Fruit fly (Drosophila melanogaster): ENCODE data around the gene KP78b.

The KP78b gene

DNA sequence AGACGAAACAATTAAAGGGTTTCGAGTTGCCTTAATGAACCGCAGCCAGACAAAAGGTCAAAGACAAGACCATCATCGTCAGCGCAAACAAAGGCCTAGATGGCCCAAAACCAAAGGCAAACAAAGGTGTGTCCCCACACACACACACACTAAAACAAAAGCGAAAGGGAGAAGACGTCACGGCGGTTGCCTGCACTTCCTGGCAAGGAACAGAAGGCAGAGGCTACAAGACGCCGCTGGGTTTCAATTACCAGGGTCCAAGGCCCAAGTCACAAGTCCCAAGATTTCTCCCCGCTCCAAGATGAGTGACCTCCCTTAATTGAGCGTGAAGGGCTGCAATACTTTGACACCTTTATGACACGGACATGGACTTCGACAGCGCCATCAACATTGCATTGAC is 10.6 kb upstream of the KP78b start:
- TF ChIP-seq ttk (optimal IDR thresholded peaks at IDR 0.05) (no peak), psq (optimal IDR thresholded peaks at IDR 0.05) (no peak), Sin3A (optimal IDR thresholded peaks at IDR 0.05) (no peak), h (optimal IDR thresholded peaks at IDR 0.05) (no peak), insv (optimal IDR thresholded peaks at IDR 0.05) (no peak), Myc (optimal IDR thresholded peaks at IDR 0.05) (no peak)

DNA sequence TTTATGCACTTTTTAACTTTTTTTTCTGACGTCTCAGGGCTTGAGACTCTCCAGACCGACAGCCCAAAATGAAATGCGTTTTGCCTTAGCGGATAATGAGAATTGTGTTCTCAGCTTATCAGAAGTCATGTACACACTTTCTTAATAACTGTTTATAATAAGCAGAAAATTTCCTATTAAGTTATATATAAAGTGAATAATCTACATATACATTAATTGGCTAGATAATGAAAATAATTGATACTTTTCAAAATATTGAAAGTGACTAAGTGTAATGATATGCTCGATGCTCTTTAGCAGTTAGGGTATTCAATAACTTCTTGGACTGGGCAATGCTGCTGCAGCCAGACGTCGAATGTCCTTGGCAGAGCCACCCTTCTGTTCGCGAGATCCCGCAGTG is 9.0 kb upstream of the KP78b start:
- no peak for TF ChIP-seq ttk (optimal IDR thresholded peaks at IDR 0.05)
- TF ChIP-seq Myc (optimal IDR thresholded peaks at IDR 0.05) = no peak
- no peak for TF ChIP-seq insv (optimal IDR thresholded peaks at IDR 0.05)
- TF ChIP-seq psq (optimal IDR thresholded peaks at IDR 0.05) = no peak
- TF ChIP-seq h (optimal IDR thresholded peaks at IDR 0.05) = no peak
- no peak for TF ChIP-seq Sin3A (optimal IDR thresholded peaks at IDR 0.05)

DNA sequence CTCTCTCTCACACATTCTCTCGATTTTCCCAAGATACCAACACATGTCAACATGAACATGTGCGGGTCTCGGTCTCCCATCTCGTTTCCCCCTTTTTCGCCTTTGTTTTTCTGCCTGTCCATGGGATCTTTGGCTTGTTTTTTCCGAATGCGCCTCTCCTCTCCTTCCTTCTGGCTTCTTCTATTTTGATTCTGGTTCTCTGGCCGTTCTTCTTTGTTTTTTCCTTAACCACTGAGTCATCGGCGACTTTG is 524 bp downstream of the KP78b start:
- TF ChIP-seq insv (optimal IDR thresholded peaks at IDR 0.05) (no peak), psq (optimal IDR thresholded peaks at IDR 0.05) (no peak), Myc (optimal IDR thresholded peaks at IDR 0.05) (no peak), h (optimal IDR thresholded peaks at IDR 0.05) (no peak), ttk (optimal IDR thresholded peaks at IDR 0.05) (no peak)

DNA sequence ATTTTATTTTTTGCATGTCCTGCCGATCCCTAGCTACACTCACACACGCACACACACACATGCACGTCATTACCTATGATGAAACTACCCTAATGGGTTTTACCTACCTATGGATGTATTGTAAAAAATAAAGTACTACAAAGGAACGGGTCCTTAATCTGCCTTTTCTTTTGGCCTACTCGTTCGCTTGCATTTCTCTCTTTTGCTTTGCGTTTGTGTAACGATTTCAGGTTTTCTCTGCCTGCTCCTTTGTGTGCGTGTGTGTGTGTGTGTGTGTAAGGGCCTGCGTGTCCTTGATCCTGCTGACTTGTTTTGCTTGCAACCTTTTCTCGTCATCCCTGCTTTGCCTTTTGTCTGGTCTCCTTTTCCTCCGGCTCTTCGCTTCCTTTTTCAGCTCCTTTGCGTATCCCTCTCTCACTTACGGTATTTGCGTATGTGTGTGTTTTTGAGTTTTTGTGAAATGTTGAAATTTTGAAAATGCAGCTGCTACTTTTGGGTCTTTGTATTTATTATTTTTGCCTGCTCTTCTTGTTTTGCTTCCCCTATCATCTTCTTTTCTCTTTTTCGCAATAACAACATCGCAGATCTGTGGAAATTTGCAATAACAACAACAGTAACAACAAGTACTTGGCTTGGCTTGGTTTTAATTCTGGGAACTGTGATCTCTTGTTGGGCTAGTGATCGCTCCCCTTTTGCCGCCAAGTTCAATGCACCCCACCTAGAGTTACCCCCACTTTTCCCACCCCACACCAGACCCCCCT is 1.0 kb downstream of the KP78b start:
- TF ChIP-seq ttk (optimal IDR thresholded peaks at IDR 0.05) (no peak), h (optimal IDR thresholded peaks at IDR 0.05) (no peak), Myc (optimal IDR thresholded peaks at IDR 0.05) (no peak), psq (optimal IDR thresholded peaks at IDR 0.05) (no peak), insv (optimal IDR thresholded peaks at IDR 0.05) (no peak), Sin3A (optimal IDR thresholded peaks at IDR 0.05) (no peak)

DNA sequence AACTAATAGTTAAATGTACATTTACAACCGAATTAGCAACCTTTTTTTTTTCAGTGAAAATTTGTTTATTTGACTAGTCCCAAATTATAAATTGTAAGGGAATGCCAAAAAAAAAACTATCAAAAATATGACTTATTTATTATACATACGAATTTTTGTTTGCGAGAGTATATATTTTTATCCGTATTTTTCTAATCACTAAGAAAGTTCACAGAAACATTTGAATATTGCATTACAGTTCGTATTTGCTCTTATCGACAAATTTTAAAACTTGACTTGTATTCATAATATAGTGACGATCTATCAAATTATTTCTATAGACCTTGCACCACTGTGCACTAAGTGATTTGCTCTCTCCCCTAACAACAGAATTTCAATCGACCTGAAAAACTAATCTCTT is 1.7 kb downstream of the KP78b start:
- TF ChIP-seq Sin3A (optimal IDR thresholded peaks at IDR 0.05) (no peak), insv (optimal IDR thresholded peaks at IDR 0.05) (no peak), psq (optimal IDR thresholded peaks at IDR 0.05) (no peak), ttk (optimal IDR thresholded peaks at IDR 0.05) (no peak), Myc (optimal IDR thresholded peaks at IDR 0.05) (no peak), h (optimal IDR thresholded peaks at IDR 0.05) (no peak)

DNA sequence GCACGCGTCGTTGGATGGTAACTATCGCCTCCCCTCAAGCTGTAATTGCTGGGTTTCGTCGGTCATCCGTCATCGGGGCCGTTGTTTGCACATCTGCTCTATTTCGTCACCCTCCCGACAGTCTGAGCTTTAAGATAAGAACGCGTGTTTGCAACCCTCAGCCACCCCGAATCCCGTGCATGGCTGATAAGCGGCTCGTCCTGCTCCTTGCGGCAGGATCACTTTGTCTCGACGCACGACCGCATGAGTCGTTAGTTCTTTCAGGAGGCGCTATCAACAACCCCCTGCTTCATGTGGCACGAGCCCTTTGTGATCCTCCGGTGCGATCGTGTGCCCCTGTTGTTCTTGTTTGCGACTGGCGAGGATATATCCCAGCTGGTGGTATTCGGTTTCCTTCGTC is 2.2 kb downstream of the KP78b start:
- TF ChIP-seq h (optimal IDR thresholded peaks at IDR 0.05) (no peak), insv (optimal IDR thresholded peaks at IDR 0.05) (no peak), Myc (optimal IDR thresholded peaks at IDR 0.05) (no peak), Sin3A (optimal IDR thresholded peaks at IDR 0.05) (no peak), psq (optimal IDR thresholded peaks at IDR 0.05) (no peak), ttk (optimal IDR thresholded peaks at IDR 0.05) (no peak)

DNA sequence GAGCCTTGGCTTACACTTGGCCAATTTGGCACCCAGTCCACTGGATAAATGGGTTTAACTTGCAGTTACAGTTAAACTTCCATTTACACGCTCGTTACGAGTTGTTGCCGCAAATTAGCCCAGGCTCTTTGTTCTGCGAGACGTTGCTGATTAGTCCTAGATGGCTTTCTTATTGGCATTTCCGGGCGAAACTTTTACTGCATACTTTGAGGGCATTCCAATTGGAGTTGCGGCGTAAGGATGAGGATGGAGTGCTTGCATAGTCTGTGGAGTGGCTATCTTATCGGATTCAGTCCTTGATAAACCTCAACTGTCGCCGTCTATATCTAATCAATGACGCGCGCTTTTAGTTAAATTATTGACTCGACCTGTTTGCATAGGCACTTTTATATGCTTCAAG is 8.0 kb downstream of the KP78b start:
- TF ChIP-seq Sin3A (optimal IDR thresholded peaks at IDR 0.05) = no peak
- TF ChIP-seq psq (optimal IDR thresholded peaks at IDR 0.05) = no peak
- no peak for TF ChIP-seq insv (optimal IDR thresholded peaks at IDR 0.05)
- TF ChIP-seq ttk (optimal IDR thresholded peaks at IDR 0.05) = no peak
- no peak for TF ChIP-seq h (optimal IDR thresholded peaks at IDR 0.05)
- no peak for TF ChIP-seq Myc (optimal IDR thresholded peaks at IDR 0.05)

DNA sequence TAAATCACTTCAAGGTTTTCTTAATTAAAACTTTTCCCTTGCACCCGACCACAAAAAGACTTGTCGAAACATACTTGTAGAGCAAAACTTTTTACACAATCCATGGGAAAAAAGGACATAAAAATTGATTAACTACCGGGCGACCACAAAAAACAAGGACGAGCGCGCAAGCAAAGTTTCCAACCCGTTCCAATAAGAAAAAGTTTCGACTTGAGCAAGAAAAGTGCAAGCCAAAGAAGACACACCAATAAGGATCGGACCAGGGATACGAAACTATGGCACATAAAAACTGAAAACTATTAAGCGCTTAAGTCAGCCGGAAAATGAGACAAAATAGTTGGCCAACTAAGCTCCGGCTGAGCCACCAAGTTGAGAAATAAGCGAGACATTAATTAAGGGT is 9.0 kb downstream of the KP78b start:
- TF ChIP-seq h (optimal IDR thresholded peaks at IDR 0.05) (no peak), insv (optimal IDR thresholded peaks at IDR 0.05) (no peak), psq (optimal IDR thresholded peaks at IDR 0.05) (no peak), Sin3A (optimal IDR thresholded peaks at IDR 0.05) (no peak), Myc (optimal IDR thresholded peaks at IDR 0.05) (no peak), ttk (optimal IDR thresholded peaks at IDR 0.05) (no peak)

DNA sequence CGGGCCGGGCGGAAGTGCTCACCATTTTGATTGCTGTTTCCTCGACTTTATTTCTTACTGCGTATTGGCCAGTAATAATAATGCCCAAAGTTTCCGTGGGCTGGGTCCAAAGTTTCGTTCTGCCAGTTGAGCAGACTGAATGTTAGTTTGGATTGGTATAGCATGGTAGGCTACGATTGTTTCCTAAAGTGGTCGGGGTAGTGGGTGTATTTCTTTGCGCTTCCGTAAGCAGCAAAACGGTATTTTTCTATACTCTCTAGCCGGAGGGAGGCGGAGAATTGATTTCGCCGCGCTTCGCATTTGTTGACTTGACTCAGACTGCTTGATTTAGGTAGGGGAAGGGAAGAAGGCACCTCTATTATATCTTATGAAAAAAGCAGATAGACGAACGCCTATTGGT is 9.5 kb downstream of the KP78b start:
- no peak for TF ChIP-seq Myc (optimal IDR thresholded peaks at IDR 0.05)
- TF ChIP-seq psq (optimal IDR thresholded peaks at IDR 0.05) = no peak
- TF ChIP-seq ttk (optimal IDR thresholded peaks at IDR 0.05) = no peak
- no peak for TF ChIP-seq h (optimal IDR thresholded peaks at IDR 0.05)
- TF ChIP-seq insv (optimal IDR thresholded peaks at IDR 0.05) = no peak
- TF ChIP-seq Sin3A (optimal IDR thresholded peaks at IDR 0.05) = no peak

DNA sequence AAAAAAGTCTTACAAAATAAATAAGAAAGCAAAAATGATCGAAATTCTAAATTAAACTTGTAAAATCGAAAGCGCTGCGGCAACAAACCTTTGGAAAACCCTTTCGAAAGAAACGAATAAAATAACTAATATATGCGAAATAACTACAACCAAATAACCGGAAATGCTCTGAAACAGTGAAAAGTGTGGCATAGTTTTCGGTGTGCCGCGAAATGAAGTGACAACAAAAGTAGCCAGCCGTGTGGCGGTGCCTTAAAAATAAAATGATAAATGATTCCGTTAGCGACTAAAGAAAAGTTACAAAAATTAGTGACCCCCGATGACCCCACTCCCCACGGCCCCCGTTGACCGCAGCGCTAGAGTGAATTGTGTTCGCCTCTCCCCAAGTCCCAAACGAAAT is 14.6 kb downstream of the KP78b start:
- TF ChIP-seq h (optimal IDR thresholded peaks at IDR 0.05) (no peak), psq (optimal IDR thresholded peaks at IDR 0.05) (no peak), Sin3A (optimal IDR thresholded peaks at IDR 0.05) (no peak), ttk (optimal IDR thresholded peaks at IDR 0.05) (no peak), insv (optimal IDR thresholded peaks at IDR 0.05) (no peak), Myc (optimal IDR thresholded peaks at IDR 0.05) (no peak)

DNA sequence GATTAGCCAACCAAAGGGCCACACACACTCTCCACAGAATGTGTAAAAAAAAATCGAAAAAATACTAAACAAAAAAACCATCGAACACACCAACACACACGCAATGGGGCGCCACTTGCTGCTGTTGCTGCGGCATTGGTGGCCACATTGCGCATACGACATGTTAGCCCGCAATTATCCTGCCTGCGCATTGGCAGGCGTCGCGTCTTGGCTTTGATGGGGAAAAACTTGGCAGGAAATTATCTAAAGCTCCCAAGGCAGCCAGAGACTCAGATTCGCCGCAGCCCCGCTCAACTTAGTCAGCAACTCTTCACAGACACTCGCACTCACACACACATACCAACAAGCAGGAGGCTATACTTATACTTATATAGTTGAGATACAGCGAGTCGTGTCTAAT is 15.8 kb downstream of the KP78b start:
- no peak for TF ChIP-seq Myc (optimal IDR thresholded peaks at IDR 0.05)
- TF ChIP-seq h (optimal IDR thresholded peaks at IDR 0.05) = no peak
- no peak for TF ChIP-seq Sin3A (optimal IDR thresholded peaks at IDR 0.05)
- TF ChIP-seq ttk (optimal IDR thresholded peaks at IDR 0.05) = no peak

DNA sequence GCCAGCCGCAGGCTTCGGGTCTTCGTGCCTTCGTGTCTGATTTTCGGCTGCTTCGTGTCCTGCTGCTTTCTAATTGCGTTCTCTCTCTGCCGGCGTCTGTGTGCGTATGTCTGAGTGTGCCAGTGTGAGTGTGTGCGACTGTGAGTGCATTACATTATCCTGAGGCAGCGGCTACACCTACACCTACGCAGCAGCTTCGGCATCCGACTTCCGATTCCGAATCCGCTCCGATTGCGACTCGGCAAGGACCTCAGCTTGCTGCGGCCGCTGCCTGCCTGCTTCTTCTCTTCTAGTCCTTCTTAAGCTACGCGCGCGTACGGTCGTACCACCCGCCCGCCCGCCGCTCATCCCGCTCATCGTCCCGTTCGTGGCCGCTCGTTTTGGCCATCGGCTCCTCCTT is 17.1 kb downstream of the KP78b start:
- no peak for TF ChIP-seq insv (optimal IDR thresholded peaks at IDR 0.05)
- no peak for TF ChIP-seq Myc (optimal IDR thresholded peaks at IDR 0.05)
- TF ChIP-seq psq (optimal IDR thresholded peaks at IDR 0.05) = no peak
- TF ChIP-seq h (optimal IDR thresholded peaks at IDR 0.05) = no peak
- TF ChIP-seq Sin3A (optimal IDR thresholded peaks at IDR 0.05) = no peak
- no peak for TF ChIP-seq ttk (optimal IDR thresholded peaks at IDR 0.05)

DNA sequence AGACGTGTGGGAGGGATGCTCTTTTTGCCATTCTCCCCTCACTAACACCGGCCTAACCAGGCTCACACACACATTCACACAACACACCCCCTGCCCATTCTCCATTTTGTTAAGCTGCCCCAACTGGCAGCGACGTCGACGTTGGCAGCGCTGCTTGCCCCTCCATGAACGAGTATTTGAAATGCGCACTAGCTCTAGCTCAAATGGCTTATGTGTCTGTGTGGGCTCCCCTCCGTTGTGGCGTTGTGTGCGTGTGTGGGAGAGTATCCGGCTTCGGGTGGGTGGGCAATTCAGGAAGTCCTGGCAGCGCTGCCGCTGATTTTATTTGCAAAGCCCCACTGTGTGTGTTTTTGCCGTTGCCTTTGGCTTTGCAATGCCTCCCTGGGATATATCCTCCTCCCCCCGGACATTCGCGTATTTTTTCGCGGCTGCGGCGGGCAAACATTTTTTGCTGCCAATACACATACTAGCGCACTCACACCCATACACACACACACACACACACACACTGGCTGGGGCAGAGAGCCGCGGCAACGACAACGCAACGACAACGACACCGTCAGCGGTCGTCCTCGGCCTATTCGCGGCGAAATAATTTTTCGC is 18.6 kb downstream of the KP78b start:
- TF ChIP-seq ttk (optimal IDR thresholded peaks at IDR 0.05) (no peak), insv (optimal IDR thresholded peaks at IDR 0.05) (no peak), Sin3A (optimal IDR thresholded peaks at IDR 0.05) (no peak), h (optimal IDR thresholded peaks at IDR 0.05) (no peak), Myc (optimal IDR thresholded peaks at IDR 0.05) (no peak), psq (optimal IDR thresholded peaks at IDR 0.05) (no peak)

All from Kc167 (cell line).